Fruit fly (Drosophila melanogaster) whole organism, embryonic: Measurements from ENCODE around the gene Tfb5.
A peak's percentile ranks its signal among the peaks of the same experiment; 100 is the strongest.

ENCODE experiments used
- BEAF-32 ChIP-seq: fragments of 200-800 bp; sonication (Bioruptor generic); optimal IDR thresholded peaks from 3 replicates; lab custom pipeline; 2017; ENCODE audit warnings: missing biosample characterization, missing genetic modification characterization, mild to moderate bottlenecking, moderate library complexity, missing genetic modification reagents
- CG10565 ChIP-seq: fragments of 200-800 bp; sonication (Bioruptor generic); optimal IDR thresholded peaks from 3 replicates; lab custom pipeline; 2016; ENCODE audit warnings: missing biosample characterization, mild to moderate bottlenecking, missing genetic modification characterization
- CG10979 ChIP-seq: fragments of 200-800 bp; sonication (Bioruptor generic); optimal IDR thresholded peaks from 2 replicates; lab custom pipeline; 2018; ENCODE audit warnings: missing biosample characterization, mild to moderate bottlenecking, missing genetic modification characterization, moderate library complexity
- CG12769 ChIP-seq: fragments of 200-800 bp; sonication (Bioruptor generic); optimal IDR thresholded peaks from 2 replicates; lab custom pipeline; 2019; ENCODE audit warnings: missing biosample characterization, mild to moderate bottlenecking, missing genetic modification characterization, moderate library complexity
- CG14014 ChIP-seq: fragments of 200-800 bp; sonication (Bioruptor generic); IDR thresholded peaks from 2 replicates; pipeline ENCODE4 v1.3.6; 2022; ENCODE audit warnings: missing biosample characterization, missing genetic modification characterization
- CG15479 ChIP-seq: fragments of 200-800 bp; sonication (Bioruptor generic); optimal IDR thresholded peaks from 3 replicates; lab custom pipeline; 2019; ENCODE audit warnings: missing biosample characterization, mild to moderate bottlenecking, missing genetic modification characterization, moderate library complexity
- CG15696 ChIP-seq: fragments of 200-800 bp; sonication (Bioruptor generic); optimal IDR thresholded peaks from 2 replicates; lab custom pipeline; 2019; ENCODE audit warnings: missing biosample characterization, mild to moderate bottlenecking, missing genetic modification characterization, moderate library complexity
- CG3065 ChIP-seq: fragments of 200-800 bp; sonication (Bioruptor generic); optimal IDR thresholded peaks from 2 replicates; lab custom pipeline; 2016; ENCODE audit warnings: missing biosample characterization, missing genetic modification characterization
- CG32532 ChIP-seq: fragments of 200-800 bp; sonication (Bioruptor generic); IDR thresholded peaks from 2 replicates; pipeline ENCODE4 v1.3.6; 2022; ENCODE audit warnings: missing biosample characterization, missing genetic modification characterization
- CG34376 ChIP-seq: fragments of 200-800 bp; sonication (Bioruptor generic); optimal IDR thresholded peaks from 2 replicates; lab custom pipeline; 2018; ENCODE audit warnings: missing biosample characterization, mild to moderate bottlenecking, missing genetic modification characterization
- CG4707 ChIP-seq: fragments of 200-800 bp; sonication (Bioruptor generic); optimal IDR thresholded peaks from 2 replicates; lab custom pipeline; 2018; ENCODE audit warnings: missing biosample characterization, mild to moderate bottlenecking, missing genetic modification characterization, moderate library complexity
- CG5180 ChIP-seq: fragments of 200-800 bp; sonication (Bioruptor generic); optimal IDR thresholded peaks from 3 replicates; lab custom pipeline; 2017; ENCODE audit warnings: missing biosample characterization, missing genetic modification characterization, mild to moderate bottlenecking, moderate library complexity, missing genetic modification reagents
- CG6854 ChIP-seq: fragments of 200-800 bp; sonication (Bioruptor generic); optimal IDR thresholded peaks from 3 replicates; lab custom pipeline; 2017; ENCODE audit warnings: missing biosample characterization, mild to moderate bottlenecking, missing genetic modification characterization
- CG9797 ChIP-seq: fragments of 200-800 bp; sonication (Bioruptor generic); optimal IDR thresholded peaks from 3 replicates; lab custom pipeline; 2018; ENCODE audit warnings: missing biosample characterization, mild to moderate bottlenecking, missing genetic modification characterization
- Deaf1 ChIP-seq: fragments of 200-800 bp; optimal IDR thresholded peaks from 3 replicates; lab custom pipeline; 2019; ENCODE audit warnings: missing biosample characterization, mild to moderate bottlenecking, missing genetic modification characterization, moderate library complexity
- Fer1 ChIP-seq: fragments of 200-800 bp; sonication (Bioruptor generic); optimal IDR thresholded peaks from 2 replicates; lab custom pipeline; 2017; ENCODE audit warnings: missing biosample characterization, mild to moderate bottlenecking, missing genetic modification characterization
- HHEX ChIP-seq: fragments of 200-800 bp; sonication (Bioruptor generic); optimal IDR thresholded peaks from 3 replicates; lab custom pipeline; 2017; ENCODE audit warnings: missing biosample characterization, mild to moderate bottlenecking, missing genetic modification characterization, missing genetic modification reagents
- HLHmδ ChIP-seq: fragments of 200-800 bp; sonication (Bioruptor generic); optimal IDR thresholded peaks from 2 replicates; lab custom pipeline; 2018; ENCODE audit warnings: missing biosample characterization, mild to moderate bottlenecking, missing genetic modification characterization, moderate library complexity
- Hr51 ChIP-seq, 2 experiments: fragments of 200-800 bp; sonication (Bioruptor generic); optimal IDR thresholded peaks; 2 replicates in 1 of 2; 3 replicates in 1 of 2; lab custom pipeline; 2016 to 2018; ENCODE audit warnings: missing biosample characterization in 2 of 2, missing genetic modification characterization in 2 of 2, mild to moderate bottlenecking in 1 of 2, moderate library complexity in 1 of 2
- Kr ChIP-seq: fragments of 200-800 bp; sonication (Bioruptor generic); optimal IDR thresholded peaks from 2 replicates; lab custom pipeline; 2017; ENCODE audit warnings: missing biosample characterization, mild to moderate bottlenecking, missing genetic modification characterization
- MTF-1 ChIP-seq: fragments of 200-800 bp; sonication (Bioruptor generic); optimal IDR thresholded peaks from 2 replicates; lab custom pipeline; 2018; ENCODE audit warnings: missing biosample characterization, mild to moderate bottlenecking, missing genetic modification characterization, borderline replicate concordance
- Nf-YA ChIP-seq: fragments of 200-800 bp; sonication (Bioruptor generic); IDR thresholded peaks from 2 replicates; pipeline ENCODE4 v1.3.6; 2022; ENCODE audit warnings: missing biosample characterization, missing genetic modification characterization
- TFAM ChIP-seq: fragments of 200-800 bp; sonication (Bioruptor generic); optimal IDR thresholded peaks from 2 replicates; lab custom pipeline; 2017; ENCODE audit warnings: missing biosample characterization, missing genetic modification characterization, inconsistent platforms
- Trl ChIP-seq, 3 experiments: fragments of >200 bp in 2 of 3; fragments of 200-800 bp in 1 of 3; sonication (Bioruptor generic) in 1 of 3; optimal IDR thresholded peaks; 2 replicates in 1 of 3; 3 replicates in 2 of 3; lab custom pipeline; 2016 to 2017; ENCODE audit warnings: missing biosample characterization in 1 of 3, missing genetic modification characterization in 1 of 3
- Vsx1 ChIP-seq: fragments of 200-800 bp; sonication (Bioruptor generic); optimal IDR thresholded peaks from 2 replicates; lab custom pipeline; 2017; ENCODE audit warnings: missing biosample characterization, mild to moderate bottlenecking, missing genetic modification characterization, missing genetic modification reagents
- Xrp1 ChIP-seq: fragments of 200-800 bp; sonication (Bioruptor generic); IDR thresholded peaks from 2 replicates; pipeline ENCODE4 v1.3.6; 2022; ENCODE audit warnings: missing biosample characterization, missing genetic modification characterization
- abd-A ChIP-seq: fragments of 200-800 bp; sonication (Bioruptor generic); optimal IDR thresholded peaks from 3 replicates; lab custom pipeline; 2019; ENCODE audit warnings: missing biosample characterization, mild to moderate bottlenecking, missing genetic modification characterization, moderate library complexity
- ac ChIP-seq: fragments of 200-800 bp; sonication (Bioruptor generic); optimal IDR thresholded peaks from 3 replicates; lab custom pipeline; 2017; ENCODE audit warnings: missing biosample characterization, mild to moderate bottlenecking, missing genetic modification characterization
- amos ChIP-seq: fragments of 200-800 bp; sonication (Bioruptor generic); IDR thresholded peaks from 2 replicates; pipeline ENCODE4 v1.3.6; 2022; ENCODE audit warnings: missing biosample characterization, missing genetic modification characterization; ENCODE audit not compliant: partially characterized antibody
- bcd ChIP-seq: fragments of 200-800 bp; sonication (Bioruptor generic); optimal IDR thresholded peaks from 2 replicates; lab custom pipeline; 2017; ENCODE audit warnings: missing biosample characterization, mild to moderate bottlenecking, missing genetic modification characterization
- caup ChIP-seq: fragments of 200-800 bp; sonication (Bioruptor generic); optimal IDR thresholded peaks from 3 replicates; lab custom pipeline; 2017; ENCODE audit warnings: missing biosample characterization, mild to moderate bottlenecking, missing genetic modification characterization, moderate library complexity; ENCODE audit not compliant: severe bottlenecking
- chinmo ChIP-seq: fragments of 200-800 bp; sonication (Bioruptor generic); IDR thresholded peaks from 4 replicates; pipeline ENCODE4 v1.3.6; 2022; ENCODE audit warnings: missing biosample characterization, missing genetic modification characterization; ENCODE audit not compliant: partially characterized antibody
- croc ChIP-seq: fragments of 200-800 bp; sonication (Bioruptor generic); conservative IDR thresholded peaks from 3 replicates; pipeline ENCODE4 v1.3.6; 2022; ENCODE audit warnings: missing biosample characterization, missing genetic modification characterization
- fu2 ChIP-seq: fragments of 200-800 bp; sonication (Bioruptor generic); optimal IDR thresholded peaks from 2 replicates; lab custom pipeline; 2016; ENCODE audit warnings: missing biosample characterization, missing genetic modification characterization
- hb ChIP-seq: fragments of 200-800 bp; sonication (Bioruptor generic); IDR thresholded peaks from 3 replicates; pipeline ENCODE4 v1.3.6; 2022; ENCODE audit warnings: missing biosample characterization, missing genetic modification characterization; ENCODE audit not compliant: partially characterized antibody
- inv ChIP-seq: fragments of 200-800 bp; sonication (Bioruptor generic); IDR thresholded peaks from 2 replicates; pipeline ENCODE4 v1.3.6; 2022; ENCODE audit warnings: missing biosample characterization, missing genetic modification characterization; ENCODE audit not compliant: partially characterized antibody
- jumu ChIP-seq: fragments of 200-800 bp; sonication (Bioruptor generic); optimal IDR thresholded peaks from 3 replicates; lab custom pipeline; 2016; ENCODE audit warnings: missing biosample characterization, missing genetic modification characterization
- knrl ChIP-seq: fragments of 200-800 bp; sonication (Bioruptor generic); IDR thresholded peaks from 3 replicates; pipeline ENCODE4 v1.3.6; 2022; ENCODE audit warnings: missing biosample characterization, missing genetic modification characterization; ENCODE audit not compliant: partially characterized antibody
- lab ChIP-seq: fragments of 200-800 bp; sonication (Bioruptor generic); optimal IDR thresholded peaks from 3 replicates; lab custom pipeline; 2017; ENCODE audit warnings: missing biosample characterization, missing genetic modification characterization, mild to moderate bottlenecking, moderate library complexity, missing genetic modification reagents
- phol ChIP-seq: fragments of 200-800 bp; sonication (Bioruptor generic); optimal IDR thresholded peaks from 3 replicates; lab custom pipeline; 2018; ENCODE audit warnings: missing biosample characterization, mild to moderate bottlenecking, missing genetic modification characterization, moderate library complexity
- sens ChIP-seq: fragments of 200-800 bp; sonication (Bioruptor generic); peaks from one replicate; lab custom pipeline; 2016; ENCODE audit warnings: missing biosample characterization, missing genetic modification characterization
- sens-2 ChIP-seq: fragments of 200-800 bp; sonication (Bioruptor generic); IDR thresholded peaks from 2 replicates; pipeline ENCODE4 v1.3.6; 2022; ENCODE audit warnings: missing biosample characterization, missing genetic modification characterization
- sr ChIP-seq: fragments of 200-800 bp; sonication (Bioruptor generic); IDR thresholded peaks from 3 replicates; pipeline ENCODE4 v1.3.6; 2022; ENCODE audit warnings: missing biosample characterization, missing genetic modification characterization
- tll ChIP-seq, 2 experiments: fragments of 200-800 bp in 1 of 2; fragments of >200 bp in 1 of 2; sonication (Bioruptor generic) in 1 of 2; optimal IDR thresholded peaks; 2 replicates each; lab custom pipeline; 2017 to 2019; ENCODE audit warnings: missing biosample characterization in 2 of 2, missing genetic modification characterization in 2 of 2, mild to moderate bottlenecking in 1 of 2, moderate library complexity in 1 of 2
- zfh2 ChIP-seq: fragments of 200-800 bp; sonication (Bioruptor generic); optimal IDR thresholded peaks from 2 replicates; lab custom pipeline; 2016; ENCODE audit warnings: missing biosample characterization, missing genetic modification characterization

Tfb5 gene

DNA sequence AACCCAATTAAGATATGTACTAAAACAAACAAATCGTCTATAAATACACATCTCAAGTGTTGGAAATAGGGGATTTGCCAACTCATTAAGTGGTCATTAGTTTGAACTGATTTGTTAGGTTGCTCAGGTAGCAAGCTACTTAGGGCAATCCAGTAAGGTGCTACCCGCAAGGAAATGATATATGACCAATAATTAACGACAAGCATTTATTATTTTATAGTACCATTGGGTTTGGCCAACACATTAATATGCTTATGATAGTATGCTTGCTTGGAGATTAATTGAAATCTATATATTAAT, 14.8 kb downstream of the Tfb5 start (continued):
- TF ChIP-seq TFAM (GFP tag; lab: Kevin White, UChicago) (no peak), HHEX (peak; percentile 2), lab (GFP tag; lab: Kevin White, UChicago) (no peak), Vsx1 (peak; percentile 71), tll (GFP tag; optimal IDR thresholded peaks at IDR 0.05; lab: Kevin White, UChicago) (peak in 1 of 2 experiments; percentile 27), ac (GFP tag; lab: Kevin White, UChicago) (no peak), abd-A (tag; lab: Kevin White, UChicago) (no peak), Kr (GFP tag; lab: Kevin White, UChicago) (no peak), sens-2 (GFP tag; lab: Robert Waterston, UW) (peak; percentile 55; the same call in 1 of the 2 replicates), jumu (GFP tag; lab: Kevin White, UChicago) (no peak), MTF-1 (GFP tag; lab: Kevin White, UChicago) (no peak), CG34376 (GFP tag; lab: Kevin White, UChicago) (peak; percentile 36), Hr51 (GFP tag; optimal IDR thresholded peaks at IDR 0.05; lab: Kevin White, UChicago) (no peak)

DNA sequence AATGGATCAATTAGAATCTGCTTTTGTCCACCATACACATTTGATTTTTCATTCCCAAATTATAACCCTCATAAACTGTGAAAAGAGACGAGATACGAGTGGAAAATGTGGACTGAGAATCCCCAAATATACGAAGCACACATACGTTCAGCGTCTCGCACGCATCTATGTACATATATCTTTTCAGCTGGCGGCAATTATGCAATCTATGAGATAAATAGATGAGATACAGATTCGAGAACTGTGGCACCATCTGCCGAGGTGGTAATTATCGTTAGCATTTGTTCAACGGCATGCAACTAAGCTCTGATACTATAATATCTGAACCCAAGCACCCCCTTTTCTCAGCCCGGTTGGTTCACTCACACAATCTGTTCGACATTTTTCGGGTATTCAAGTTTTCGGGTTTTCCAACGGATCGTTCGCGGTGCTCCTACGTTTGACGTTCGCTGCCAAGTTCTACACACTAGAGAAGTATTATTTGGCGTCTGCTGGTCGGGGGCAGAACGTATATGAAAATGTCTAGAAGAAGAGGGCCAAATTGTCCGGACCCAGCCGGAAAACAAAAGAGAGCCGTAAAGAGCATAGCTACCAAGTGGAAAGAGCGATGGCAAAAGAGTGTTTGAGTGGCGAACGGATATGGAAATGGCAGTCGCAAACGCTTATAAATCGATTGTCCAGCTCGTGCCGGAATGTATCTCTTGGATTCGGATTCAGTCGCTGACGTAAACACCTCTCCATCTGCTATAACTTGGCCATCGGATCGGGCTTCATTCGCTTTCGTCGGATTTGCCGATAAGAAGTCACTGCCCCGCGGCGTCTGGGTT, 15.4 kb downstream of the Tfb5 start:
- TF ChIP-seq CG34376 (GFP tag; lab: Kevin White, UChicago) (no peak), phol (tag; lab: Kevin White, UChicago) (no peak), CG10565 (GFP tag; lab: Kevin White, UChicago) (no peak), inv (no peak), CG15479 (peak; percentile 35), Xrp1 (no peak), CG12769 (tag; lab: Kevin White, UChicago) (peak; percentile 66), CG4707 (GFP tag; lab: Kevin White, UChicago) (no peak), hb (GFP tag; lab: Robert Waterston, UW) (no peak), Deaf1 (tag; lab: Kevin White, UChicago) (peak; percentile 71), CG32532 (GFP tag; lab: Robert Waterston, UW) (peak; percentile 11; the same call in 1 of the 2 replicates), Fer1 (GFP tag; lab: Kevin White, UChicago) (no peak), HLHmδ (GFP tag; lab: Kevin White, UChicago) (no peak), bcd (no peak), amos (GFP tag; lab: Robert Waterston, UW) (no peak), chinmo (0 out of 4 replicates have a peak, but pooled peaks have one; percentile 28), CG14014 (GFP tag; lab: Robert Waterston, UW) (no peak), Nf-YA (GFP tag; lab: Robert Waterston, UW) (no peak), knrl (GFP tag; lab: Robert Waterston, UW) (no peak), croc (GFP tag; lab: Robert Waterston, UW) (no peak), CG9797 (GFP tag; lab: Kevin White, UChicago) (no peak), zfh2 (no peak), CG15696 (tag; lab: Kevin White, UChicago) (no peak), caup (GFP tag; lab: Kevin White, UChicago) (no peak), CG10979 (no peak), Trl (optimal IDR thresholded peaks at IDR 0.05; lab: Kevin White, UChicago) (peak; percentile 52 to 77), Trl (GFP tag; optimal IDR thresholded peaks at IDR 0.05; lab: Kevin White, UChicago) (no peak), BEAF-32 (GFP tag; lab: Kevin White, UChicago) (no peak), CG6854 (GFP tag; lab: Kevin White, UChicago) (no peak), CG5180 (GFP tag; lab: Kevin White, UChicago) (no peak), sens (GFP tag; lab: Kevin White, UChicago) (peak; percentile 50), MTF-1 (GFP tag; lab: Kevin White, UChicago) (no peak), sr (GFP tag; lab: Robert Waterston, UW) (no peak), fu2 (GFP tag; lab: Kevin White, UChicago) (no peak), CG3065 (GFP tag; lab: Kevin White, UChicago) (no peak)
